Fruit fly (Drosophila melanogaster): Measurements from ENCODE around the gene Abca3.

The Abca3 gene

DNA sequence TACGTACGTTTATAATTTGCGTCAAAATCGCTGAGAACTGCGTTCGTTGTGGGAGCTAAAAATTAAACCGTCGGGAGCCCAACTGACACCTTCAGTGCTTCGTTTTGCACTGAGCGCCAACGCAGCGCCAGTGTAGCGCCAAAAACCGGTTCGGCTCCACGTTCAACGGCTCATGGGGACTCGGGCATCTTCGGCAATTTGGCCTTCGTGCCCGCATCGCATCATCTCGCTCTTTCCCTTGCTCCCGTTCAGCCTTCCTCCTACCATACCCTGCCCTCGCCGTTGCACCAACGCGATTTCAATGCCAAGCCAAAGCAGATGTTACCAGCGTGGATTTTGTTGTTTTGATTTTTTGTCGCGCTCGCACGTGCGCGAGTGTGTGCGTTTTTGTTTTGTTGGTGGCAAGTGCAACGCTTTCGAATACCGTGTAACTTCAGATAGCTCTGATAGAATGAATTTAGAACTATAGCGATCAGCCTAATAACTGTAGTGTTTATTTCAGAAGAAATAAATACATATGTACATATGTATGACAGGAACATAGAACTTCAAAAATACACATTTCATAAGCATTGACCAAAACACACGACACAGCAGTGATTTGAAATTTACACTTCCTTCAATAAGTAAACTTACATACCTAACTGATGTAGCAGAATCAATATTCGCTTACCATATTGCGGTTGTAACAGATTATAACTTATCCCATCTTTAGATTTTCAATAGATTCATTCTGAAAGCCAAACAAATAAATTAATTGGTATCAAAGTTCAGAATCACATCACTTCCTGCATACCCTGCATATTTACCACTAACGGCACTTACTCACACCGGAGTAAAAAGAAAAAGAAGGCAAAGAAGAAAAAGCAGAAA, 25.2 kb downstream of the Abca3 start, which contains the start of gene Mnr (continued):
- TF ChIP-seq CG6854 (GFP tag; optimal IDR thresholded peaks at IDR 0.05) (no peak), CG34406 (GFP tag; optimal IDR thresholded peaks at IDR 0.05) (peak; percentile 47), cyc (GFP tag; optimal IDR thresholded peaks at IDR 0.05) (peak; percentile 37), eg (GFP tag; IDR thresholded peaks at IDR 0.05) (peak; percentile 54; the same call in 2 of the 3 replicates), CG8632 (GFP tag; optimal IDR thresholded peaks at IDR 0.05) (no peak), Lpt (GFP tag; optimal IDR thresholded peaks at IDR 0.05) (no peak), CG11294 (GFP tag; IDR thresholded peaks at IDR 0.05) (no peak), spab (GFP tag; optimal IDR thresholded peaks at IDR 0.05) (no peak), CG11902 (GFP tag; optimal IDR thresholded peaks at IDR 0.05) (peak; percentile 16), Blimp-1 (GFP tag; optimal IDR thresholded peaks at IDR 0.05) (no peak), CG15336 (GFP tag; IDR thresholded peaks at IDR 0.05) (no peak; the same call in 1 of the 2 replicates), CG8319 (GFP tag; optimal IDR thresholded peaks at IDR 0.05) (no peak), svp (GFP tag) (peak; percentile 84), Hr4 (GFP tag; optimal IDR thresholded peaks at IDR 0.05) (peak; percentile 40), net (GFP tag; optimal IDR thresholded peaks at IDR 0.05) (peak; percentile 81), dac (GFP tag; optimal IDR thresholded peaks at IDR 0.05) (no peak), CG8119 (GFP tag; IDR thresholded peaks at IDR 0.05) (no peak; the same call in 2 of the 3 replicates), fd85E (GFP tag; optimal IDR thresholded peaks at IDR 0.05) (no peak), fkh (GFP tag; optimal IDR thresholded peaks at IDR 0.05) (peak; percentile 27), pdm3 (GFP tag; optimal IDR thresholded peaks at IDR 0.05) (peak; percentile 50), Hr38 (GFP tag; optimal IDR thresholded peaks at IDR 0.05) (no peak), Hr39 (GFP tag; optimal IDR thresholded peaks at IDR 0.05) (peak; percentile 58), CG31627 (GFP tag; optimal IDR thresholded peaks at IDR 0.05) (peak; percentile 46), Eip78C (GFP tag) (peak; percentile 85)

dm6 chrX:21280629-21281028, 25.8 kb downstream of the Abca3 start:
- no peak for TF ChIP-seq Ets21C (GFP tag; optimal IDR thresholded peaks at IDR 0.05)
- TF ChIP-seq ss (GFP tag; optimal IDR thresholded peaks at IDR 0.05) = no peak
- TF ChIP-seq CG34406 (GFP tag; optimal IDR thresholded peaks at IDR 0.05) = no peak
- no peak for TF ChIP-seq eg (GFP tag; IDR thresholded peaks at IDR 0.05)
- TF ChIP-seq lz (GFP tag; optimal IDR thresholded peaks at IDR 0.05) = no peak
- TF ChIP-seq CG6276 (GFP tag; optimal IDR thresholded peaks at IDR 0.05) = peak; percentile 13
- no peak for TF ChIP-seq Smox (GFP tag; optimal IDR thresholded peaks at IDR 0.05)
- peak; percentile 7 for TF ChIP-seq CG6808 (GFP tag; optimal IDR thresholded peaks at IDR 0.05)
- TF ChIP-seq CG31627 (GFP tag; optimal IDR thresholded peaks at IDR 0.05) = peak; percentile 9
- TF ChIP-seq Eip75B (GFP tag; optimal IDR thresholded peaks at IDR 0.05) = no peak
- peak; percentile 38 for TF ChIP-seq CG10631 (GFP tag; optimal IDR thresholded peaks at IDR 0.05)
- no peak for TF ChIP-seq CG6854 (GFP tag; optimal IDR thresholded peaks at IDR 0.05)
- TF ChIP-seq CG11902 (GFP tag; optimal IDR thresholded peaks at IDR 0.05) = no peak
- TF ChIP-seq dsx (GFP tag; optimal IDR thresholded peaks at IDR 0.05; ENCODE audit: poor library complexity, severe bottlenecking) = no peak
- TF ChIP-seq fd85E (GFP tag; optimal IDR thresholded peaks at IDR 0.05) = no peak
- TF ChIP-seq CG6792 (GFP tag; optimal IDR thresholded peaks at IDR 0.05) = no peak
- TF ChIP-seq CG8119 (GFP tag; IDR thresholded peaks at IDR 0.05) = no peak
- TF ChIP-seq pdm3 (GFP tag; optimal IDR thresholded peaks at IDR 0.05) = peak; percentile 41
- TF ChIP-seq vri (GFP tag; optimal IDR thresholded peaks at IDR 0.05) = no peak
- no peak for TF ChIP-seq CG3919 (GFP tag; optimal IDR thresholded peaks at IDR 0.05)
- peak in 1 of 2 experiments; percentile 50 for TF ChIP-seq salr (GFP tag; optimal IDR thresholded peaks at IDR 0.05)
- peak; percentile 12 for TF ChIP-seq Lpt (GFP tag; optimal IDR thresholded peaks at IDR 0.05)
- TF ChIP-seq Eip93F (GFP tag; optimal IDR thresholded peaks at IDR 0.05) = no peak
- no peak for TF ChIP-seq CG16779 (tag; optimal IDR thresholded peaks at IDR 0.05)
- TF ChIP-seq CG8632 (GFP tag; optimal IDR thresholded peaks at IDR 0.05) = no peak
- TF ChIP-seq CG1621 (tag; optimal IDR thresholded peaks at IDR 0.05) = no peak
- TF ChIP-seq CG6163 (GFP tag; IDR thresholded peaks at IDR 0.05) = no peak
- no peak for TF ChIP-seq esn (GFP tag; optimal IDR thresholded peaks at IDR 0.05)
- TF ChIP-seq Hr4 (GFP tag; optimal IDR thresholded peaks at IDR 0.05) = peak; percentile 22
- TF ChIP-seq svp (GFP tag) = no peak
- TF ChIP-seq Sox102F (GFP tag; optimal IDR thresholded peaks at IDR 0.05) = no peak
- TF ChIP-seq net (GFP tag; optimal IDR thresholded peaks at IDR 0.05) = no peak
- TF ChIP-seq Met (GFP tag; optimal IDR thresholded peaks at IDR 0.05) = no peak
- no peak for TF ChIP-seq Hr38 (GFP tag; optimal IDR thresholded peaks at IDR 0.05)
- TF ChIP-seq CG10669 (GFP tag; optimal IDR thresholded peaks at IDR 0.05) = no peak
- no peak for TF ChIP-seq Ets96B (tag; optimal IDR thresholded peaks at IDR 0.05)
- TF ChIP-seq acj6 (GFP tag; optimal IDR thresholded peaks at IDR 0.05) = peak; percentile 32

All from whole organism, prepupa.